Worm (Caenorhabditis elegans) whole organism, L4 larva: ENCODE measurements around the gene mxl-3.
A peak's percentile ranks its signal among the peaks of the same experiment; 100 is the strongest.

ENCODE experiments used
- F37D6.2 ChIP-seq: sonication (generic microtip); optimal IDR thresholded peaks from 2 replicates; lab custom pipeline; 2016; ENCODE audit warnings: mild to moderate bottlenecking, missing genetic modification characterization, missing compliant biosample characterization
- T20F7.1 ChIP-seq: fragments of 200-800 bp; sonication (Bioruptor generic); optimal IDR thresholded peaks from 2 replicates; lab custom pipeline; 2018; ENCODE audit warnings: mild to moderate bottlenecking, missing genetic modification characterization, missing compliant biosample characterization
- T26A8.4 ChIP-seq: fragments of 200-800 bp; sonication (Bioruptor generic); IDR thresholded peaks from 2 replicates; pipeline ENCODE4 v1.3.6; 2022; ENCODE audit warnings: missing genetic modification characterization, missing compliant biosample characterization
- Y75B8A.6 ChIP-seq: fragments of 200-800 bp; sonication (Bioruptor generic); IDR thresholded peaks from 2 replicates; pipeline ENCODE4 v1.3.6; 2022; ENCODE audit warnings: missing genetic modification reagents, missing genetic modification characterization, missing compliant biosample characterization
- ZK337.2 ChIP-seq: fragments of 200-800 bp; sonication (Bioruptor generic); IDR thresholded peaks from 2 replicates; pipeline ENCODE4 v1.3.6; 2022; ENCODE audit warnings: missing genetic modification reagents, missing genetic modification characterization, missing compliant biosample characterization
- ama-1 ChIP-seq: fragments of 150-350 bp; optimal IDR thresholded peaks from 2 replicates; lab custom pipeline; 2014; ENCODE audit warnings: inconsistent platforms, mixed read lengths
- ceh-20 ChIP-seq: fragments of 200-800 bp; sonication (Bioruptor generic); IDR thresholded peaks from 2 replicates; pipeline ENCODE4 v1.3.6; 2022; ENCODE audit warnings: missing genetic modification reagents, missing genetic modification characterization, missing compliant biosample characterization
- ceh-28 ChIP-seq: fragments of 150-350 bp; optimal IDR thresholded peaks from 2 replicates; lab custom pipeline; 2014; ENCODE audit warnings: missing biosample characterization, missing genetic modification reagents, missing genetic modification characterization
- ceh-82 ChIP-seq: sonication (generic microtip); optimal IDR thresholded peaks from 2 replicates; lab custom pipeline; 2017; ENCODE audit warnings: missing biosample characterization, missing genetic modification characterization
- daf-16 ChIP-seq, 3 experiments: sonication (generic microtip); optimal IDR thresholded peaks; 2 replicates each; lab custom pipeline; 2016 to 2017; ENCODE audit warnings: missing genetic modification characterization in 3 of 3, missing genetic modification reagents in 3 of 3, mild to moderate bottlenecking in 2 of 3, missing compliant biosample characterization in 2 of 3, missing biosample characterization in 1 of 3, moderate library complexity in 1 of 3
- daf-8 ChIP-seq: fragments of 200-800 bp; sonication (Bioruptor generic); IDR thresholded peaks from 2 replicates; pipeline ENCODE4 v1.3.6; 2022; ENCODE audit warnings: missing genetic modification characterization, missing compliant biosample characterization
- dmd-6 ChIP-seq: fragments of 200-800 bp; sonication (Bioruptor generic); IDR thresholded peaks from 2 replicates; pipeline ENCODE4 v1.3.6; 2022; ENCODE audit warnings: missing genetic modification reagents, missing genetic modification characterization, missing compliant biosample characterization
- dve-1 ChIP-seq: sonication (generic microtip); optimal IDR thresholded peaks from 2 replicates; lab custom pipeline; 2017; ENCODE audit warnings: antibody characterized with exemption, mild to moderate bottlenecking, missing genetic modification characterization, missing compliant biosample characterization; ENCODE audit not compliant: insufficient read depth
- fkh-10 ChIP-seq: fragments of 150-350 bp; optimal IDR thresholded peaks from 2 replicates; lab custom pipeline; 2014; ENCODE audit warnings: missing biosample characterization, missing genetic modification reagents, missing genetic modification characterization
- fos-1 ChIP-seq: fragments of 150-350 bp; optimal IDR thresholded peaks from 2 replicates; lab custom pipeline; 2014; ENCODE audit warnings: missing biosample characterization, missing genetic modification characterization
- hlh-11 ChIP-seq: fragments of 200-800 bp; sonication (Bioruptor generic); optimal IDR thresholded peaks from 2 replicates; lab custom pipeline; 2018; ENCODE audit warnings: mild to moderate bottlenecking, missing genetic modification characterization, missing compliant biosample characterization
- hlh-30 ChIP-seq: sonication (generic microtip); optimal IDR thresholded peaks from 2 replicates; lab custom pipeline; 2017; ENCODE audit warnings: antibody characterized with exemption, mild to moderate bottlenecking, missing genetic modification characterization, missing compliant biosample characterization; ENCODE audit not compliant: insufficient read depth
- hmg-1.1 ChIP-seq: fragments of 200-800 bp; sonication (Bioruptor generic); IDR thresholded peaks from 2 replicates; pipeline ENCODE4 v1.3.6; 2022; ENCODE audit warnings: missing genetic modification reagents, missing genetic modification characterization, missing compliant biosample characterization
- lin-1 ChIP-seq: fragments of 200-800 bp; sonication (Bioruptor generic); IDR thresholded peaks from 2 replicates; pipeline ENCODE4 v1.3.6; 2022; ENCODE audit warnings: missing genetic modification reagents, missing genetic modification characterization, missing compliant biosample characterization
- lin-13 ChIP-seq: fragments of 150-350 bp; optimal IDR thresholded peaks from 2 replicates; lab custom pipeline; 2014; ENCODE audit warnings: missing biosample characterization, missing genetic modification reagents, missing genetic modification characterization
- lin-15B ChIP-seq: fragments of 150-350 bp; sonication (generic microtip); optimal IDR thresholded peaks from 3 replicates; lab custom pipeline; 2014; ENCODE audit warnings: missing biosample characterization, missing genetic modification characterization
- lin-29 ChIP-seq: fragments of 200-800 bp; sonication (Bioruptor generic); IDR thresholded peaks from 2 replicates; pipeline ENCODE4 v1.3.6; 2022; ENCODE audit warnings: missing genetic modification reagents, missing genetic modification characterization, missing compliant biosample characterization
- lin-39 ChIP-seq: fragments of 150-350 bp; optimal IDR thresholded peaks from 2 replicates; lab custom pipeline; 2014; ENCODE audit warnings: missing biosample characterization, missing genetic modification reagents, missing genetic modification characterization
- lsy-2 ChIP-seq, 2 experiments: fragments of 150-350 bp in 1 of 2; sonication (generic microtip) in 1 of 2; optimal IDR thresholded peaks; 2 replicates each; lab custom pipeline; 2014 to 2017; ENCODE audit warnings: missing biosample characterization in 2 of 2, missing genetic modification characterization in 2 of 2
- mdl-1 ChIP-seq, 2 experiments: fragments of 150-350 bp in 1 of 2; sonication (generic microtip) in 1 of 2; optimal IDR thresholded peaks; 2 replicates each; lab custom pipeline; 2014 to 2017; ENCODE audit warnings: missing biosample characterization in 2 of 2, missing genetic modification characterization in 2 of 2
- mep-1 ChIP-seq: fragments of 150-350 bp; sonication (generic microtip); optimal IDR thresholded peaks from 3 replicates; lab custom pipeline; 2014; ENCODE audit warnings: missing biosample characterization, missing genetic modification characterization
- mes-2 ChIP-seq: sonication (generic microtip); optimal IDR thresholded peaks from 2 replicates; lab custom pipeline; 2016; ENCODE audit warnings: missing genotype, mild to moderate bottlenecking, missing genetic modification characterization, missing compliant biosample characterization; ENCODE audit not compliant: poor library complexity, severe bottlenecking
- nhr-28 ChIP-seq: fragments of 150-350 bp; optimal IDR thresholded peaks from 2 replicates; lab custom pipeline; 2014; ENCODE audit warnings: missing biosample characterization, missing genetic modification characterization
- nhr-41 ChIP-seq: fragments of 200-800 bp; sonication (Bioruptor generic); IDR thresholded peaks from 2 replicates; pipeline ENCODE4 v1.3.6; 2022; ENCODE audit warnings: missing genetic modification reagents, missing genetic modification characterization, missing compliant biosample characterization
- nhr-48 ChIP-seq: sonication (generic microtip); optimal IDR thresholded peaks from 2 replicates; lab custom pipeline; 2016; ENCODE audit warnings: mild to moderate bottlenecking, missing genetic modification characterization, missing compliant biosample characterization
- nhr-76 ChIP-seq: fragments of 150-350 bp; optimal IDR thresholded peaks from 2 replicates; lab custom pipeline; 2014; ENCODE audit warnings: missing biosample characterization, missing genetic modification characterization
- nhr-77 ChIP-seq: fragments of 150-350 bp; optimal IDR thresholded peaks from 2 replicates; lab custom pipeline; 2014; ENCODE audit warnings: missing biosample characterization, missing genetic modification characterization
- pha-4 ChIP-seq, 2 experiments: fragments of 150-350 bp in 1 of 2; fragments of 200-800 bp in 1 of 2; sonication (Bioruptor generic) in 1 of 2; IDR thresholded peaks in 1 of 2; optimal IDR thresholded peaks in 1 of 2; 2 replicates each; pipeline versions ENCODE4 v1.3.6 to Lab custom; 2014 to 2022; ENCODE audit warnings: missing genetic modification characterization in 2 of 2, missing genetic modification reagents in 2 of 2, missing biosample characterization in 1 of 2, missing compliant biosample characterization in 1 of 2
- php-3 ChIP-seq: fragments of 200-800 bp; sonication (Bioruptor generic); IDR thresholded peaks from 2 replicates; pipeline ENCODE4 v1.3.6; 2022; ENCODE audit warnings: missing genetic modification reagents, missing genetic modification characterization, missing compliant biosample characterization
- pqm-1 ChIP-seq: sonication (generic microtip); optimal IDR thresholded peaks from 2 replicates; lab custom pipeline; 2017; ENCODE audit warnings: missing biosample characterization, missing genetic modification characterization
- saeg-2 ChIP-seq: fragments of 200-800 bp; sonication (Bioruptor generic); IDR thresholded peaks from 2 replicates; pipeline ENCODE4 v1.3.6; 2022; ENCODE audit warnings: missing genetic modification reagents, missing genetic modification characterization, missing compliant biosample characterization
- sdz-12 ChIP-seq: fragments of 200-800 bp; sonication (Bioruptor generic); optimal IDR thresholded peaks from 2 replicates; lab custom pipeline; 2018; ENCODE audit warnings: mild to moderate bottlenecking, missing genetic modification characterization, missing compliant biosample characterization
- set-16 ChIP-seq: fragments of 200-800 bp; sonication (Bioruptor generic); IDR thresholded peaks from 2 replicates; pipeline ENCODE4 v1.3.6; 2022; ENCODE audit warnings: missing genetic modification reagents, missing genetic modification characterization, missing compliant biosample characterization
- snpc-4 ChIP-seq: fragments of 150-350 bp; optimal IDR thresholded peaks from 2 replicates; lab custom pipeline; 2014; ENCODE audit warnings: missing biosample characterization, missing genetic modification characterization
- tra-1 ChIP-seq: fragments of 200-800 bp; sonication (Bioruptor generic); IDR thresholded peaks from 2 replicates; pipeline ENCODE4 v1.3.6; 2022; ENCODE audit warnings: missing genetic modification reagents, missing genetic modification characterization, missing compliant biosample characterization
- unc-62 ChIP-seq, 3 experiments: fragments of 150-350 bp in 1 of 3; sonication (generic microtip); optimal IDR thresholded peaks in 2 of 3; peaks in 1 of 3; 1 replicate in 1 of 3; 2 replicates in 2 of 3; lab custom pipeline; 2014 to 2017; ENCODE audit warnings: missing biosample characterization in 3 of 3, missing genetic modification characterization in 3 of 3, missing genetic modification reagents in 3 of 3, missing genotype in 1 of 3
- vab-7 ChIP-seq: fragments of 200-800 bp; sonication (Bioruptor generic); IDR thresholded peaks from 2 replicates; pipeline ENCODE4 v1.3.6; 2022; ENCODE audit warnings: missing genetic modification reagents, missing genetic modification characterization, missing compliant biosample characterization
- zfp-2 ChIP-seq: sonication (generic microtip); optimal IDR thresholded peaks from 2 replicates; lab custom pipeline; 2016; ENCODE audit warnings: mild to moderate bottlenecking, missing genetic modification characterization, missing compliant biosample characterization
- zfp-3 ChIP-seq: fragments of 200-800 bp; sonication (Bioruptor generic); conservative IDR thresholded peaks from 2 replicates; pipeline ENCODE4 v1.3.6; 2022; ENCODE audit warnings: missing genetic modification reagents, missing genetic modification characterization, missing compliant biosample characterization
- ztf-7 ChIP-seq: fragments of 150-350 bp; optimal IDR thresholded peaks from 2 replicates; lab custom pipeline; 2014; ENCODE audit warnings: missing biosample characterization, missing genetic modification characterization

mxl-3 gene

ce11 chrX:13328868-13329267 is 21.7 kb downstream of the mxl-3 start (continued):
- peak; percentile 86 for TF ChIP-seq dmd-6
- TF ChIP-seq nhr-41 (GFP tag; lab: Robert Waterston, UW) = no peak
- TF ChIP-seq saeg-2 = no peak
- TF ChIP-seq ceh-82 = no peak
- peak in 1 of 2 experiments; percentile 74 for TF ChIP-seq lsy-2 (tag; optimal IDR thresholded peaks at IDR 0.05; lab: Kevin White, UChicago)
- peak; percentile 34 for TF ChIP-seq ztf-7 (tag; lab: Kevin White, UChicago)

- TF ChIP-seq lsy-2 (tag; optimal IDR thresholded peaks at IDR 0.05; lab: Kevin White, UChicago) (peak in 1 of 2 experiments; percentile 41), php-3 (GFP tag; lab: Robert Waterston, UW) (0 out of 2 replicates have a peak, but pooled peaks have one; percentile 41), pqm-1 (tag; lab: Kevin White, UChicago) (peak; percentile 26), T26A8.4 (GFP tag; lab: Robert Waterston, UW) (peak; percentile 14; the same call in 1 of the 2 replicates), nhr-28 (peak; percentile 62), sdz-12 (GFP tag; lab: Kevin White, UChicago) (no peak), dve-1 (tag; lab: Kevin White, UChicago) (peak; percentile 61), vab-7 (GFP tag; lab: Robert Waterston, UW) (no peak), dmd-6 (peak; percentile 89), unc-62 (GFP tag; optimal IDR thresholded peaks at IDR 0.05 in 1 of 2; lab: Kevin White, UChicago) (no peak), unc-62 (tag; optimal IDR thresholded peaks at IDR 0.05; lab: Kevin White, UChicago) (no peak), zfp-3 (peak; percentile 78; the same call in 1 of the 2 replicates), Y75B8A.6 (GFP tag; lab: Robert Waterston, UW) (no peak), zfp-2 (tag; lab: Kevin White, UChicago) (no peak), hmg-1.1 (GFP tag; lab: Robert Waterston, UW) (no peak), ceh-20 (0 out of 2 replicates have a peak, but pooled peaks have one; percentile 15), lin-13 (GFP tag; lab: Kevin White, UChicago) (no peak), hlh-30 (tag; lab: Kevin White, UChicago) (peak; percentile 79), tra-1 (peak; percentile 57; the same call in 1 of the 2 replicates), nhr-77 (tag; lab: Kevin White, UChicago) (peak; percentile 42), hlh-11 (tag; lab: Kevin White, UChicago) (peak; percentile 65), mdl-1 (tag; optimal IDR thresholded peaks at IDR 0.05; lab: Kevin White, UChicago) (peak in 1 of 2 experiments; percentile 19), daf-16 (GFP tag; optimal IDR thresholded peaks at IDR 0.05; lab: Kevin White, UChicago) (no peak), daf-16 (tag; optimal IDR thresholded peaks at IDR 0.05; lab: Kevin White, UChicago) (peak; percentile 54), nhr-48 (tag; lab: Kevin White, UChicago) (peak; percentile 39), lin-1 (GFP tag; lab: Robert Waterston, UW) (no peak), nhr-41 (GFP tag; lab: Robert Waterston, UW) (0 out of 2 replicates have a peak, but pooled peaks have one; percentile 40), snpc-4 (no peak), nhr-76 (no peak)
- TF ChIP-seq, all 104 proteins: peak for 17
Observed at ce11 chrX:13328034-13328433, 22.6 kb downstream of the mxl-3 start, which contains the start of gene sir-2.2. TSS of gene sir-2.2 (plus strand) at chrX:13328067.

- TF ChIP-seq ceh-20 = peak; percentile 58
- TF ChIP-seq unc-62 (GFP tag; optimal IDR thresholded peaks at IDR 0.05 in 1 of 2; lab: Kevin White, UChicago) = peak in 1 of 2 experiments; percentile 98
- no peak for TF ChIP-seq unc-62 (tag; optimal IDR thresholded peaks at IDR 0.05; lab: Kevin White, UChicago)
- TF ChIP-seq set-16 (GFP tag; lab: Robert Waterston, UW) = no peak
- TF ChIP-seq T20F7.1 (GFP tag; lab: Kevin White, UChicago) = no peak
- TF ChIP-seq lin-29 = no peak
- TF ChIP-seq ceh-28 (tag; lab: Kevin White, UChicago) = no peak
- TF ChIP-seq lin-15B (tag; lab: Kevin White, UChicago) = no peak
- TF ChIP-seq hlh-11 (tag; lab: Kevin White, UChicago) = peak; percentile 33
- TF ChIP-seq mes-2 (tag; lab: Kevin White, UChicago) = no peak
- no peak for TF ChIP-seq fkh-10 (GFP tag; lab: Kevin White, UChicago)
- no peak for TF ChIP-seq nhr-41 (GFP tag; lab: Robert Waterston, UW)
- no peak for TF ChIP-seq mep-1
- TF ChIP-seq sdz-12 (GFP tag; lab: Kevin White, UChicago) = no peak
- TF ChIP-seq daf-8 (GFP tag; lab: Robert Waterston, UW) = no peak
- TF ChIP-seq hlh-30 (tag; lab: Kevin White, UChicago) = peak; percentile 67
- TF ChIP-seq pha-4 (GFP tag; IDR thresholded peaks at IDR 0.05; lab: Robert Waterston, UW) = no peak
- no peak for TF ChIP-seq pha-4 (tag; optimal IDR thresholded peaks at IDR 0.05; lab: Kevin White, UChicago)
- TF ChIP-seq nhr-48 (tag; lab: Kevin White, UChicago) = peak; percentile 53
- no peak for TF ChIP-seq fos-1 (tag; lab: Kevin White, UChicago)
- no peak for TF ChIP-seq ama-1 (lab: Kevin White, UChicago)
- TF ChIP-seq ZK337.2 (GFP tag; lab: Robert Waterston, UW) = no peak
- no peak for TF ChIP-seq F37D6.2 (tag; lab: Kevin White, UChicago)
- no peak for TF ChIP-seq ztf-7 (tag; lab: Kevin White, UChicago)
- TF ChIP-seq lin-39 (tag; lab: Kevin White, UChicago) = no peak
Observed at ce11 chrX:13325039-13325438, 25.6 kb downstream of the mxl-3 start.
